Worm (Caenorhabditis elegans) whole organism, L1 larva: ENCODE data around the gene nhr-171.

ENCODE experiments used
- F16B12.6 ChIP-seq: fragments of 150-350 bp; optimal IDR thresholded peaks from 2 replicates; lab custom pipeline; 2014; ENCODE audit warnings: missing biosample characterization, missing genetic modification characterization
- aly-2 ChIP-seq: fragments of 150-350 bp; optimal IDR thresholded peaks from 2 replicates; lab custom pipeline; 2014; ENCODE audit warnings: missing biosample characterization, missing genetic modification characterization
- blmp-1 ChIP-seq: fragments of 150-350 bp; optimal IDR thresholded peaks from 2 replicates; lab custom pipeline; 2014; ENCODE audit warnings: missing biosample characterization, missing genetic modification characterization
- ceh-90 ChIP-seq: sonication (generic microtip); optimal IDR thresholded peaks from 2 replicates; lab custom pipeline; 2016; ENCODE audit warnings: missing genetic modification characterization, missing compliant biosample characterization
- dpl-1 ChIP-seq, 3 experiments: fragments of 150-350 bp in 2 of 3; sonication (generic microtip) in 1 of 3; optimal IDR thresholded peaks; 2 replicates each; lab custom pipeline; 2014 to 2017; ENCODE audit warnings: missing biosample characterization in 3 of 3, missing genetic modification characterization in 3 of 3, missing genetic modification reagents in 3 of 3
- efl-1 ChIP-seq, 4 experiments: fragments of 150-350 bp; optimal IDR thresholded peaks in 3 of 4; peaks in 1 of 4; 1 replicate in 1 of 4; 2 replicates in 3 of 4; lab custom pipeline; 2014; ENCODE audit warnings: missing biosample characterization in 2 of 4, missing genetic modification characterization in 2 of 4, missing genetic modification reagents in 2 of 4
- efl-3 ChIP-seq: fragments of 200-800 bp; sonication (Bioruptor generic); optimal IDR thresholded peaks from 2 replicates; lab custom pipeline; 2018; ENCODE audit warnings: mild to moderate bottlenecking, missing genetic modification characterization, missing compliant biosample characterization
- egl-13 ChIP-seq: sonication (generic microtip); optimal IDR thresholded peaks from 2 replicates; lab custom pipeline; 2016; ENCODE audit warnings: missing genotype, missing genetic modification reagents, missing genetic modification characterization, missing compliant biosample characterization
- egl-27 ChIP-seq, 2 experiments: fragments of 150-350 bp in 1 of 2; sonication (generic microtip); optimal IDR thresholded peaks; 3 replicates each; lab custom pipeline; 2017 to 2018; ENCODE audit warnings: missing biosample characterization in 2 of 2, missing genetic modification characterization in 2 of 2, missing genetic modification reagents in 2 of 2
- elt-2 ChIP-seq: sonication (generic microtip); optimal IDR thresholded peaks from 2 replicates; lab custom pipeline; 2016; ENCODE audit warnings: missing genetic modification characterization, mild to moderate bottlenecking, inconsistent platforms, missing compliant biosample characterization, missing genetic modification reagents
- elt-3 ChIP-seq, 6 experiments: fragments of 150-350 bp in 1 of 6; sonication (generic microtip); optimal IDR thresholded peaks; 2 replicates each; lab custom pipeline; 2017 to 2018; ENCODE audit warnings: missing biosample characterization in 6 of 6, missing genetic modification characterization in 6 of 6, inconsistent platforms in 1 of 6
- fkh-4 ChIP-seq: sonication (generic microtip); optimal IDR thresholded peaks from 2 replicates; lab custom pipeline; 2016; ENCODE audit warnings: missing compliant biosample characterization, missing genetic modification characterization, borderline replicate concordance
- fos-1 ChIP-seq: fragments of 150-350 bp; optimal IDR thresholded peaks from 2 replicates; lab custom pipeline; 2014; ENCODE audit warnings: missing biosample characterization, missing genetic modification characterization
- grh-1 ChIP-seq: fragments of 200-800 bp; sonication (Bioruptor generic); IDR thresholded peaks from 2 replicates; pipeline ENCODE4 v1.3.6; 2022; ENCODE audit warnings: missing genetic modification reagents, missing genetic modification characterization, missing compliant biosample characterization
- hlh-17 ChIP-seq: fragments of 200-800 bp; sonication (Bioruptor generic); optimal IDR thresholded peaks from 2 replicates; lab custom pipeline; 2018; ENCODE audit warnings: missing genetic modification characterization, mild to moderate bottlenecking, missing compliant biosample characterization, moderate library complexity, borderline replicate concordance
- irx-1 ChIP-seq: sonication (generic microtip); optimal IDR thresholded peaks from 2 replicates; lab custom pipeline; 2016; ENCODE audit warnings: missing genetic modification characterization, missing compliant biosample characterization
- jun-1 ChIP-seq: fragments of 150-350 bp; optimal IDR thresholded peaks from 2 replicates; lab custom pipeline; 2014; ENCODE audit warnings: missing biosample characterization, missing genetic modification reagents, missing genetic modification characterization
- lin-13 ChIP-seq: fragments of 150-350 bp; optimal IDR thresholded peaks from 2 replicates; lab custom pipeline; 2014; ENCODE audit warnings: missing biosample characterization, missing genetic modification reagents, missing genetic modification characterization
- lin-14 ChIP-seq: fragments of 200-800 bp; sonication (Bioruptor generic); optimal IDR thresholded peaks from 2 replicates; lab custom pipeline; 2018; ENCODE audit warnings: mild to moderate bottlenecking, missing genetic modification characterization, moderate library complexity, missing compliant biosample characterization
- lin-35 ChIP-seq, 2 experiments: fragments of 150-350 bp; optimal IDR thresholded peaks; 2 replicates each; lab custom pipeline; 2014; ENCODE audit warnings: missing biosample characterization in 2 of 2, missing genetic modification characterization in 2 of 2, missing genetic modification reagents in 2 of 2
- lsy-2 ChIP-seq, 2 experiments: fragments of 150-350 bp; optimal IDR thresholded peaks; 2 replicates each; lab custom pipeline; 2014; ENCODE audit warnings: missing biosample characterization in 2 of 2, missing genetic modification characterization in 2 of 2
- mef-2 ChIP-seq: fragments of 150-350 bp; optimal IDR thresholded peaks from 2 replicates; lab custom pipeline; 2014; ENCODE audit warnings: missing biosample characterization, missing genetic modification characterization
- mep-1 ChIP-seq: fragments of 150-350 bp; optimal IDR thresholded peaks from 2 replicates; lab custom pipeline; 2014; ENCODE audit warnings: missing biosample characterization, missing genetic modification characterization
- nhr-11 ChIP-seq: fragments of 150-350 bp; optimal IDR thresholded peaks from 2 replicates; lab custom pipeline; 2014; ENCODE audit warnings: missing biosample characterization, missing genetic modification characterization
- nhr-19 ChIP-seq: fragments of 200-800 bp; sonication (Bioruptor generic); conservative IDR thresholded peaks from 2 replicates; pipeline ENCODE4 v1.3.6; 2022; ENCODE audit warnings: missing genetic modification characterization, missing compliant biosample characterization
- nhr-237 ChIP-seq: fragments of 150-350 bp; optimal IDR thresholded peaks from 2 replicates; lab custom pipeline; 2014; ENCODE audit warnings: missing biosample characterization, missing genetic modification characterization
- nhr-71 ChIP-seq: sonication (generic microtip); optimal IDR thresholded peaks from 2 replicates; lab custom pipeline; 2016; ENCODE audit warnings: mild to moderate bottlenecking, missing genetic modification characterization, moderate library complexity, missing compliant biosample characterization
- nhr-85 ChIP-seq: sonication (generic microtip); peaks from one replicate; lab custom pipeline; 2016; ENCODE audit warnings: missing genetic modification characterization, inconsistent platforms, missing compliant biosample characterization
- nhr-90 ChIP-seq: sonication (generic microtip); optimal IDR thresholded peaks from 2 replicates; lab custom pipeline; 2016; ENCODE audit warnings: mild to moderate bottlenecking, missing genetic modification characterization, missing compliant biosample characterization; ENCODE audit not compliant: poor library complexity
- pax-3 ChIP-seq: fragments of 200-800 bp; sonication (Bioruptor generic); optimal IDR thresholded peaks from 2 replicates; lab custom pipeline; 2018; ENCODE audit warnings: mild to moderate bottlenecking, missing genetic modification characterization, moderate library complexity, missing compliant biosample characterization
- sup-37 ChIP-seq: fragments of 200-800 bp; sonication (Bioruptor generic); optimal IDR thresholded peaks from 2 replicates; lab custom pipeline; 2018; ENCODE audit warnings: mild to moderate bottlenecking, missing genetic modification characterization, missing compliant biosample characterization
- tbx-2 ChIP-seq: sonication (generic microtip); optimal IDR thresholded peaks from 2 replicates; lab custom pipeline; 2016; ENCODE audit warnings: missing genetic modification characterization, missing compliant biosample characterization
- tlp-1 ChIP-seq: fragments of 150-350 bp; optimal IDR thresholded peaks from 2 replicates; lab custom pipeline; 2014; ENCODE audit warnings: missing biosample characterization, missing genetic modification characterization
- unc-30 ChIP-seq: sonication (generic microtip); optimal IDR thresholded peaks from 2 replicates; lab custom pipeline; 2017; ENCODE audit warnings: missing biosample characterization, missing genetic modification characterization
- unc-62 ChIP-seq: fragments of 150-350 bp; optimal IDR thresholded peaks from 2 replicates; lab custom pipeline; 2014; ENCODE audit warnings: missing biosample characterization, missing genetic modification reagents, missing genetic modification characterization
- zag-1 ChIP-seq: fragments of 150-350 bp; optimal IDR thresholded peaks from 2 replicates; lab custom pipeline; 2014; ENCODE audit warnings: missing biosample characterization, missing genetic modification characterization

nhr-171 gene

DNA sequence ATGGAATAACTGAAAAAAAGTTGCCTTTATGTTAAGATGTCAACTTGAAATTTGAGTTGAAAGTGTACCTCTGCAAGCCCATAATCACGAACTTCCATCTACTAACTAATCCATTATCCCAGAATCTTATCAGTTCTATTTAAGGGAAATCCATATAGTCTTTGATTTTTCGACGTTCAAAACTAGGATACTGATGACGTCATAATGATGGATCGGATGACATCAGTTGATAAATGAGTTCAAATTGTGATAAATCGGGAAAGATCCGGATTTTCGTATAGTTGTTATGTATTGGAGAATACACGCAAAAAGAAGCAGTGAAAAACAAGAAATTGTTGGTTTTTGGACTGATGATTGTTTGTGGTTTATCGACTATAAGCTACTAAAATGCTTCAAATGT lies 32.2 kb downstream of the nhr-171 start:
- TF ChIP-seq blmp-1 (tag; lab: Kevin White, UChicago) (peak; percentile 10), nhr-85 (tag; lab: Kevin White, UChicago) (no peak)

DNA sequence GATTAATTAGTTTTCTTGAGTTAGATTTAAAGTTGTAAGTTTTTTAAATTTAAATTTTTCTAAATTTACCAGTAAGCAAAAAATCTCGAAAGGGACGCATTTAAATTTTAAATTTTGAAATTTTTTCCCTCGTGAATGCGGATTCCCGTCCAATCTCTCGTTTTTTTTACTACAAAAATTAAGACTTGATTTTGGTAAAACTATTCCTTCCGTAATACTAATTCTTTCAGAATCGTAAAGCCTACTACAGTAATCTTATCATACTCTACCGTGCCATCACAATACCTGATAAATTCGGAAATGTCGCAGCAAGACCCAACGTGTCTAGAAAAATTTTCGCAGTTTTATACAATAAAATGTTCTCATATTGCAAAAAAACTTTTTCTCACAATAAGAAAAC lies 33.6 kb downstream of the nhr-171 start, which contains the start of the genes C54F6.19 and nhx-3:
C54F6.19 (plus strand) TSS at position 301 of the 400 bp plus-strand sequence.
nhx-3 (minus strand) TSS at position 337 of the 400 bp plus-strand sequence.
- TF ChIP-seq F16B12.6 (tag; lab: Kevin White, UChicago): no peak
- no peak for TF ChIP-seq lin-13
- no peak for TF ChIP-seq dpl-1 (GFP tag; optimal IDR thresholded peaks at IDR 0.05; lab: Kevin White, UChicago)
- no peak for TF ChIP-seq tlp-1 (tag; lab: Kevin White, UChicago)
- no peak for TF ChIP-seq irx-1 (tag; lab: Kevin White, UChicago)
- no peak for TF ChIP-seq nhr-11 (tag; lab: Kevin White, UChicago)
- TF ChIP-seq aly-2 (tag; lab: Kevin White, UChicago): no peak
- no peak for TF ChIP-seq mef-2 (tag; lab: Kevin White, UChicago)
- TF ChIP-seq mep-1 (tag; lab: Kevin White, UChicago): no peak
- TF ChIP-seq efl-1 (optimal IDR thresholded peaks at IDR 0.05; lab: Kevin White, UChicago): no peak
- no peak for TF ChIP-seq efl-1 (GFP tag; optimal IDR thresholded peaks at IDR 0.05 in 1 of 2; lab: Kevin White, UChicago)
- no peak for TF ChIP-seq efl-3
- TF ChIP-seq nhr-71: no peak
- TF ChIP-seq fos-1 (tag; lab: Kevin White, UChicago): no peak

DNA sequence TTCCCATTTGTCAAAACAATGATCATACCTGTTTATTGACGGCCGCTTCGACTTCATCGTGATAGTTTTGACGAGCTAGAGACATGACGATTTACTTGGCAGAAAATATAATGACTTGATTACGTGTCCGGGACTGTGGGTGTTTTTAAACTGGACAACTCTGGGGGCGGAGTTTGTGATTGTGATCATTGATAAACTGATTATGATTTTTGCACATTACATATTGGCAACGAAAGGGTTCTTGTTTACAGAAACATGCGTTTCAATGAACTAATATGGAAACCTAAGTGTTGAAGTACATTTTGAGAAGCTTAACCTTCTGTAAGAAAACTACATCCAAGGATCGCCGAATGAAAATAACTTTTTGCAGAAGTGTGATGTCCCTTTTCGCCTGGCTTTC lies 35.9 kb downstream of the nhr-171 start, which contains the start of gene ftn-1:
ftn-1 (minus strand) TSS at position 101 of the 400 bp plus-strand sequence.
- no peak for TF ChIP-seq ceh-90 (tag; lab: Kevin White, UChicago)
- no peak for TF ChIP-seq egl-27 (tag; optimal IDR thresholded peaks at IDR 0.05; lab: Kevin White, UChicago)
- no peak for TF ChIP-seq jun-1
- no peak for TF ChIP-seq aly-2 (tag; lab: Kevin White, UChicago)
- TF ChIP-seq hlh-17: no peak
- no peak for TF ChIP-seq elt-2 (tag; lab: Kevin White, UChicago)
- no peak for TF ChIP-seq nhr-237 (tag; lab: Kevin White, UChicago)
- no peak for TF ChIP-seq zag-1
- TF ChIP-seq grh-1 (GFP tag; lab: Robert Waterston, UW): no peak
- TF ChIP-seq lsy-2 (tag; optimal IDR thresholded peaks at IDR 0.05; lab: Kevin White, UChicago): no peak
- no peak for TF ChIP-seq pax-3 (tag; lab: Kevin White, UChicago)
- no peak for TF ChIP-seq elt-3 (tag; optimal IDR thresholded peaks at IDR 0.05; lab: Kevin White, UChicago)
- TF ChIP-seq sup-37 (GFP tag; lab: Kevin White, UChicago): no peak

DNA sequence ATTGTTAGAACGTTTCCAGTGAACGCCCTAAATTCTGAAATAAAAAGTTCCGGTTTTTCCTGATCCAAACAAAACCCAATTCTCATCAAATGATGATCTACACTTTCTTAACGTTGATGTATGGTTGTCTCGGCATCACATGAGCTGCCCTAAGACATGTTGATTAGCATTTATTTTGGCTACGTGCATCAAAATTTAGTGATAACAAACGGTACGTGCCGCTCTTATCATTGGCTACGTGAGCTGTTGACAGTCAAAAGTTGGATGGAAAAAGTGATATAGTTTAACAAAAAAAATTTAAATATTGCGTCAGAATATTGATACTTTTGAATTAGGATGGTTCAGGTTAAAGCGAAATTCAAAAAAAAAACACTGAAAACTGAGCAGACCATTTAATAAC lies 36.5 kb downstream of the nhr-171 start:
- no peak for TF ChIP-seq nhr-85 (tag; lab: Kevin White, UChicago)
- TF ChIP-seq fkh-4 (tag; lab: Kevin White, UChicago): no peak
- no peak for TF ChIP-seq tbx-2 (tag; lab: Kevin White, UChicago)
- TF ChIP-seq aly-2 (tag; lab: Kevin White, UChicago): no peak
- TF ChIP-seq unc-30: no peak
- TF ChIP-seq lin-14 (GFP tag; lab: Kevin White, UChicago): no peak
- TF ChIP-seq egl-13 (tag; lab: Kevin White, UChicago): no peak
- peak in 1 of 2 experiments; percentile 6 for TF ChIP-seq lin-35 (GFP tag; optimal IDR thresholded peaks at IDR 0.05; lab: Kevin White, UChicago)
- no peak for TF ChIP-seq irx-1 (tag; lab: Kevin White, UChicago)
- no peak for TF ChIP-seq unc-62 (GFP tag; lab: Kevin White, UChicago)
- peak; percentile 88 for TF ChIP-seq elt-2 (tag; lab: Kevin White, UChicago)

DNA sequence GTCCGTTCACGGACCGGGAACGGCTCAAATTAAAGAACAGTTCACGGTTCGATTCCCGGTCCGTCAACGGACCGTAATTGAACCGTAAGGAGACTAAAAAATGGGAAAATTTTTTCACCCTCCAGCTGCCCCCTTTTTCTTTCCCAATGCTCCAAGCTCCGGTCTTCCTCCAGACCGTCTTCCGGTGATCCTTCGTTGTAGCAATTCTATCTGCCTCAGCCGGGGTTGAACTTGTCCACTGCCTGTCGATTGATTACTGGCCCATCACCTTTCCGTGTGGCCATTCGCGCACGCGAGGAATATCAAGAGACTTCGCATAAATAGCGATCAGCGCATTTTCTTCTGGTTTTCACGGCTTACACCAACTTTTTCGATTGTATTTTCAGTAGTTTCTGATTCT lies 36.9 kb downstream of the nhr-171 start:
- TF ChIP-seq grh-1 (GFP tag; lab: Robert Waterston, UW) (0 out of 2 replicates have a peak, but pooled peaks have one; percentile 30), nhr-85 (tag; lab: Kevin White, UChicago) (peak; percentile 52), nhr-90 (peak; percentile 10), nhr-19 (GFP tag; lab: Robert Waterston, UW) (peak; percentile 36)
- TF ChIP-seq, all 84 proteins: peak for 4; not testable (repeated sequence) for 80
